Fruit fly (Drosophila melanogaster): ENCODE data around the gene Cdk5alpha.

dm6 chr2L:10263830-10264634, 46.7 kb downstream of the Cdk5alpha start, which contains the start of gene REPTOR-BP:
- no peak for TF ChIP-seq CTCF (optimal IDR thresholded peaks at IDR 0.05)
- no peak for TF ChIP-seq CG8478 (optimal IDR thresholded peaks at IDR 0.05)
